Worm (Caenorhabditis elegans) whole organism, midembryonic: ENCODE measurements around the gene F09F9.3.

Source experiments
- T22C8.4 ChIP-seq: fragments of 200-800 bp; sonication (Bioruptor generic); IDR thresholded peaks from 2 replicates; pipeline ENCODE4 v1.3.6; 2022; ENCODE audit warnings: missing genetic modification characterization, missing compliant biosample characterization
- cog-1 ChIP-seq: sonication (generic microtip); optimal IDR thresholded peaks from 2 replicates; lab custom pipeline; 2016; ENCODE audit warnings: missing genetic modification characterization, missing compliant biosample characterization
- flt-1 ChIP-seq: fragments of 200-800 bp; sonication (Bioruptor generic); IDR thresholded peaks from 2 replicates; pipeline ENCODE4 v1.3.6; 2022; ENCODE audit warnings: missing genetic modification characterization, missing compliant biosample characterization
- klf-2 ChIP-seq: fragments of 200-800 bp; sonication (Bioruptor generic); conservative IDR thresholded peaks from 2 replicates; pipeline ENCODE4 v1.3.6; 2022; ENCODE audit warnings: missing genetic modification reagents, missing genetic modification characterization, missing compliant biosample characterization
- med-1 ChIP-seq: sonication (generic microtip); optimal IDR thresholded peaks from 2 replicates; lab custom pipeline; 2017; ENCODE audit warnings: missing genetic modification characterization, mild to moderate bottlenecking, missing compliant biosample characterization, antibody characterized with exemption, missing genetic modification reagents; ENCODE audit not compliant: insufficient read depth
- ref-1 ChIP-seq: fragments of 200-800 bp; sonication (Bioruptor generic); conservative IDR thresholded peaks from 2 replicates; pipeline ENCODE4 v1.3.6; 2022; ENCODE audit warnings: missing genetic modification reagents, missing genetic modification characterization, missing compliant biosample characterization
- tab-1 ChIP-seq: fragments of 200-800 bp; sonication (Bioruptor generic); IDR thresholded peaks from 2 replicates; pipeline ENCODE4 v1.3.6; 2022; ENCODE audit warnings: missing genetic modification characterization, missing compliant biosample characterization
- ztf-23 ChIP-seq: fragments of 200-800 bp; sonication (Bioruptor generic); IDR thresholded peaks from 2 replicates; pipeline ENCODE4 v1.3.6; 2022; ENCODE audit warnings: missing genetic modification reagents, missing genetic modification characterization, missing compliant biosample characterization
- ztf-29 ChIP-seq: fragments of 200-800 bp; sonication (Bioruptor generic); IDR thresholded peaks from 2 replicates; pipeline ENCODE4 v1.3.6; 2022; ENCODE audit warnings: missing genetic modification reagents, missing genetic modification characterization, missing compliant biosample characterization

F09F9.3 gene

ce11 chrX:4085489-4085888 is 35.3 kb downstream of the F09F9.3 start:
- TF ChIP-seq ztf-23 (GFP tag; lab: Robert Waterston, UW) (no peak), klf-2 (GFP tag; lab: Robert Waterston, UW) (no peak)

- TF ChIP-seq ref-1 (GFP tag; lab: Robert Waterston, UW) (no peak), T22C8.4 (GFP tag; lab: Robert Waterston, UW) (no peak), med-1 (GFP tag; lab: Kevin White, UChicago) (no peak), ztf-23 (GFP tag; lab: Robert Waterston, UW) (no peak), cog-1 (tag; lab: Kevin White, UChicago) (no peak), tab-1 (GFP tag; lab: Robert Waterston, UW) (no peak), ztf-29 (no peak), klf-2 (GFP tag; lab: Robert Waterston, UW) (no peak), flt-1 (GFP tag; lab: Robert Waterston, UW) (no peak)
Observed at ce11 chrX:4079264-4079663, 41.6 kb downstream of the F09F9.3 start, which contains the start of gene T06F4.1. T06F4.1 (minus strand) TSS chrX:4079364.

ce11 chrX:4075934-4076333 is 44.9 kb downstream of the F09F9.3 start:
- no peak for TF ChIP-seq cog-1 (tag; lab: Kevin White, UChicago)
- TF ChIP-seq T22C8.4 (GFP tag; lab: Robert Waterston, UW) = no peak
- TF ChIP-seq ref-1 (GFP tag; lab: Robert Waterston, UW) = no peak
- no peak for TF ChIP-seq flt-1 (GFP tag; lab: Robert Waterston, UW)
- TF ChIP-seq ztf-23 (GFP tag; lab: Robert Waterston, UW) = no peak
- no peak for TF ChIP-seq klf-2 (GFP tag; lab: Robert Waterston, UW)
- TF ChIP-seq tab-1 (GFP tag; lab: Robert Waterston, UW) = no peak
- TF ChIP-seq med-1 (GFP tag; lab: Kevin White, UChicago) = no peak

ce11 chrX:4072501-4072900 is 48.3 kb downstream of the F09F9.3 start:
- TF ChIP-seq ztf-29 (no peak), T22C8.4 (GFP tag; lab: Robert Waterston, UW) (no peak), klf-2 (GFP tag; lab: Robert Waterston, UW) (no peak), med-1 (GFP tag; lab: Kevin White, UChicago) (no peak), flt-1 (GFP tag; lab: Robert Waterston, UW) (no peak), ref-1 (GFP tag; lab: Robert Waterston, UW) (no peak), tab-1 (GFP tag; lab: Robert Waterston, UW) (no peak), ztf-23 (GFP tag; lab: Robert Waterston, UW) (no peak), cog-1 (tag; lab: Kevin White, UChicago) (no peak)
